In the genomic region with DNA sequence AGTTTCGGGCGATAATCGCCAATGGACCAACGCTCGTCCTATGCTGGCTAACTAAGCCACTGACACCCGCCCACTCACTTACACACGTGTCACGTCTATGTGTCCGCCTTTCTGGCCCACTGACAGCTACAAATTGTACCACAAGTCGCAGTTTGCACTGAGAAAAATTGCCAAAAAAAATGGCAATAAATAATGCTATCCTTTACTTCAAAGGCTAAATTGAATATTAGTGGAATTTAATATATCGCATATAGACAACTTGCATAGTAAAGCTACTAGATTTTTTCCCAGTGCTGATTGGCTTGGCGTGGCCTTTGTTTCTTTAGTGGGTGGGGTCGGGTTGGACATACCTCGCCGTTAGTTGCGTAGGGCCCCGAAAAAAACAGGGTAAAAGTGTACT, we compare ENCODE assay signal across 4 fruit fly cellular contexts.
TF ChIP-seq lines count a peak whose summit lies in the region.

No protein-coding gene starts in this region.

- no peak for TF ChIP-seq CTCF in whole organism, embryonic (GFP tag; optimal IDR thresholded peaks at IDR 0.05; lab: Kevin White, UChicago)

TF ChIP-seq in whole organism, embryonic, 481 proteins besides CTCF, POLR2A, EP300 and RAD21 (continues in another document):
- peak; percentile 36 for TF ChIP-seq her (GFP tag; optimal IDR thresholded peaks at IDR 0.05; lab: Kevin White, UChicago)
- TF ChIP-seq prd (optimal IDR thresholded peaks at IDR 0.05; lab: Kevin White, UChicago), result no peak
- peak; percentile 71 for TF ChIP-seq prd (GFP tag; IDR thresholded peaks at IDR 0.05; lab: Robert Waterston, UW)
- TF ChIP-seq CG15514 (GFP tag; optimal IDR thresholded peaks at IDR 0.05; lab: Kevin White, UChicago), result peak; percentile 4
- peak; percentile 64 for TF ChIP-seq CG7839 (tag; optimal IDR thresholded peaks at IDR 0.05; lab: Kevin White, UChicago)
- TF ChIP-seq CG1529 (GFP tag; optimal IDR thresholded peaks at IDR 0.05; lab: Kevin White, UChicago), result peak; percentile 35
- TF ChIP-seq sd (tag; optimal IDR thresholded peaks at IDR 0.05; lab: Kevin White, UChicago), result no peak
- no peak for TF ChIP-seq cad (GFP tag; optimal IDR thresholded peaks at IDR 0.05; lab: Kevin White, UChicago)
- peak; percentile 22 for TF ChIP-seq CG16815 (GFP tag; optimal IDR thresholded peaks at IDR 0.05; lab: Kevin White, UChicago)
- no peak for TF ChIP-seq mld (GFP tag; IDR thresholded peaks at IDR 0.05; lab: Robert Waterston, UW; ENCODE audit: partially characterized antibody)
- peak; percentile 52 for TF ChIP-seq slp2 (GFP tag; optimal IDR thresholded peaks at IDR 0.05; lab: Kevin White, UChicago)
- TF ChIP-seq jing (GFP tag; optimal IDR thresholded peaks at IDR 0.05; lab: Kevin White, UChicago), result peak; percentile 21
- TF ChIP-seq CG2889 (GFP tag; IDR thresholded peaks at IDR 0.05; lab: Robert Waterston, UW), result 0 out of 3 replicates have a peak, but pooled peaks have one; percentile 42
- TF ChIP-seq dmrt11E (tag; optimal IDR thresholded peaks at IDR 0.05; lab: Kevin White, UChicago), result peak; percentile 66
- peak; percentile 64; the same call in 2 of the 3 replicates for TF ChIP-seq CG11456 (GFP tag; IDR thresholded peaks at IDR 0.05; lab: Robert Waterston, UW)
- TF ChIP-seq CG17568 (GFP tag; optimal IDR thresholded peaks at IDR 0.05; lab: Kevin White, UChicago), result no peak
- peak; percentile 56 for TF ChIP-seq Oli (tag; optimal IDR thresholded peaks at IDR 0.05; lab: Kevin White, UChicago)
- no peak for TF ChIP-seq CG10147 (GFP tag; optimal IDR thresholded peaks at IDR 0.05; lab: Kevin White, UChicago)
- TF ChIP-seq esg (GFP tag; conservative IDR thresholded peaks at IDR 0.05; lab: Robert Waterston, UW), result peak; percentile 59; the same call in 1 of the 2 replicates
- 0 out of 2 replicates have a peak, but pooled peaks have one; percentile 13 for TF ChIP-seq Gsc (GFP tag; IDR thresholded peaks at IDR 0.05; lab: Robert Waterston, UW)

TF ChIP-seq in whole organism, prepupa, 60 proteins besides CTCF, POLR2A, EP300 and RAD21 (continues in another document):
- TF ChIP-seq CG1621 (tag; optimal IDR thresholded peaks at IDR 0.05; lab: Kevin White, UChicago) (no peak), fd85E (GFP tag; optimal IDR thresholded peaks at IDR 0.05; lab: Kevin White, UChicago) (no peak), Sox15 (GFP tag; optimal IDR thresholded peaks at IDR 0.05; lab: Kevin White, UChicago) (no peak), CG11294 (GFP tag; IDR thresholded peaks at IDR 0.05; lab: Robert Waterston, UW) (no peak), CG6808 (GFP tag; optimal IDR thresholded peaks at IDR 0.05; lab: Kevin White, UChicago) (no peak), acj6 (GFP tag; optimal IDR thresholded peaks at IDR 0.05; lab: Kevin White, UChicago) (no peak), cyc (GFP tag; optimal IDR thresholded peaks at IDR 0.05; lab: Kevin White, UChicago) (no peak), spab (GFP tag; optimal IDR thresholded peaks at IDR 0.05; lab: Kevin White, UChicago) (no peak), Eip93F (GFP tag; optimal IDR thresholded peaks at IDR 0.05; lab: Kevin White, UChicago) (no peak), Eip75B (GFP tag; optimal IDR thresholded peaks at IDR 0.05; lab: Kevin White, UChicago) (no peak), topi (GFP tag; optimal IDR thresholded peaks at IDR 0.05; lab: Kevin White, UChicago) (no peak), Lpt (GFP tag; optimal IDR thresholded peaks at IDR 0.05; lab: Kevin White, UChicago) (no peak), Blimp-1 (GFP tag; optimal IDR thresholded peaks at IDR 0.05; lab: Kevin White, UChicago) (no peak), vri (GFP tag; optimal IDR thresholded peaks at IDR 0.05; lab: Kevin White, UChicago) (no peak), Smox (GFP tag; optimal IDR thresholded peaks at IDR 0.05; lab: Kevin White, UChicago) (no peak), CG4318 (GFP tag; optimal IDR thresholded peaks at IDR 0.05; lab: Kevin White, UChicago) (no peak), Hr39 (GFP tag; optimal IDR thresholded peaks at IDR 0.05; lab: Kevin White, UChicago) (no peak), CG8119 (GFP tag; IDR thresholded peaks at IDR 0.05; lab: Robert Waterston, UW) (no peak), fd59A (GFP tag; optimal IDR thresholded peaks at IDR 0.05; lab: Kevin White, UChicago) (no peak), CG6163 (GFP tag; IDR thresholded peaks at IDR 0.05; lab: Robert Waterston, UW) (0 out of 3 replicates have a peak, but pooled peaks have one; percentile 22), Eip78C (GFP tag; lab: Kevin White, UChicago) (peak; percentile 39), CG10631 (GFP tag; optimal IDR thresholded peaks at IDR 0.05; lab: Kevin White, UChicago) (no peak), Met (GFP tag; optimal IDR thresholded peaks at IDR 0.05; lab: Kevin White, UChicago) (peak; percentile 4), fkh (GFP tag; optimal IDR thresholded peaks at IDR 0.05; lab: Kevin White, UChicago) (no peak)

TF ChIP-seq in whole organism, pupa, 21 proteins besides CTCF, POLR2A, EP300 and RAD21:
- 0 out of 3 replicates have a peak, but pooled peaks have one; percentile 40 for TF ChIP-seq CG4496 (GFP tag; IDR thresholded peaks at IDR 0.05; lab: Robert Waterston, UW)
- no peak for TF ChIP-seq CG12605 (GFP tag; IDR thresholded peaks at IDR 0.05; lab: Robert Waterston, UW)
- 0 out of 3 replicates have a peak, but pooled peaks have one; percentile 20 for TF ChIP-seq fd96Ca (GFP tag; IDR thresholded peaks at IDR 0.05; lab: Robert Waterston, UW)
TF ChIP-seq in whole organism, pupa: peak in this region for 2.

TF ChIP-seq in whole organism, wandering third instar larva, 38 proteins besides CTCF, POLR2A, EP300 and RAD21:
- no peak for TF ChIP-seq Sp1 (GFP tag; optimal IDR thresholded peaks at IDR 0.05; lab: Kevin White, UChicago)
- TF ChIP-seq sv (GFP tag; optimal IDR thresholded peaks at IDR 0.05; lab: Kevin White, UChicago), result peak; percentile 20
- no peak for TF ChIP-seq CG32264 (GFP tag; optimal IDR thresholded peaks at IDR 0.05; lab: Kevin White, UChicago)
- TF ChIP-seq OdsH (GFP tag; optimal IDR thresholded peaks at IDR 0.05; lab: Kevin White, UChicago), result no peak
- no peak for TF ChIP-seq Dfd (GFP tag; optimal IDR thresholded peaks at IDR 0.05; lab: Kevin White, UChicago)
- TF ChIP-seq fru (GFP tag; optimal IDR thresholded peaks at IDR 0.05; lab: Kevin White, UChicago), result no peak
- TF ChIP-seq N (GFP tag; optimal IDR thresholded peaks at IDR 0.05; lab: Kevin White, UChicago), result no peak
- peak; percentile 15 for TF ChIP-seq h (GFP tag; optimal IDR thresholded peaks at IDR 0.05; lab: Kevin White, UChicago)
